Worm (Caenorhabditis elegans) whole organism, early embryonic: ENCODE data around the gene F59E12.3.

ENCODE experiments used
- B0310.2 ChIP-seq: sonication (generic microtip); optimal IDR thresholded peaks from 2 replicates; lab custom pipeline; 2016; ENCODE audit warnings: mild to moderate bottlenecking, missing genetic modification characterization, missing compliant biosample characterization
- F13C5.2 ChIP-seq: sonication (generic microtip); optimal IDR thresholded peaks from 2 replicates; lab custom pipeline; 2017; ENCODE audit warnings: mild to moderate bottlenecking, missing genetic modification characterization, inconsistent platforms, missing compliant biosample characterization
- aly-1 ChIP-seq: sonication (generic microtip); optimal IDR thresholded peaks from 2 replicates; lab custom pipeline; 2016; ENCODE audit warnings: missing genetic modification characterization, missing compliant biosample characterization
- ama-1 ChIP-seq: fragments of 150-350 bp; optimal IDR thresholded peaks from 2 replicates; lab custom pipeline; 2014
- ceh-13 ChIP-seq: fragments of 200-800 bp; sonication (Bioruptor generic); optimal IDR thresholded peaks from 2 replicates; lab custom pipeline; 2018; ENCODE audit warnings: mild to moderate bottlenecking, missing genetic modification characterization, missing compliant biosample characterization
- ceh-36 ChIP-seq: sonication (generic microtip); optimal IDR thresholded peaks from 2 replicates; lab custom pipeline; 2016; ENCODE audit warnings: missing genetic modification characterization, inconsistent platforms, missing compliant biosample characterization
- ets-7 ChIP-seq: sonication (generic microtip); optimal IDR thresholded peaks from 2 replicates; lab custom pipeline; 2016; ENCODE audit warnings: missing genotype, missing genetic modification characterization, missing compliant biosample characterization
- flt-1 ChIP-seq: fragments of 200-800 bp; sonication (Bioruptor generic); IDR thresholded peaks from 2 replicates; pipeline ENCODE4 v1.3.6; 2022; ENCODE audit warnings: missing genetic modification characterization, missing compliant biosample characterization
- hmbx-1 ChIP-seq: sonication (generic microtip); optimal IDR thresholded peaks from 2 replicates; lab custom pipeline; 2016; ENCODE audit warnings: mild to moderate bottlenecking, missing genetic modification characterization, missing compliant biosample characterization
- hmg-4 ChIP-seq: fragments of 200-800 bp; sonication (Bioruptor generic); optimal IDR thresholded peaks from 2 replicates; lab custom pipeline; 2018; ENCODE audit warnings: mild to moderate bottlenecking, missing genetic modification characterization, missing compliant biosample characterization
- hnd-1 ChIP-seq: sonication (generic microtip); optimal IDR thresholded peaks from 2 replicates; lab custom pipeline; 2016; ENCODE audit warnings: missing genetic modification characterization, missing compliant biosample characterization
- pes-1 ChIP-seq: fragments of 200-800 bp; sonication (Bioruptor generic); IDR thresholded peaks from 2 replicates; pipeline ENCODE4 v1.3.6; 2022; ENCODE audit warnings: missing genetic modification reagents, missing genetic modification characterization, missing compliant biosample characterization
- scrt-1 ChIP-seq: fragments of 200-800 bp; sonication (Bioruptor generic); IDR thresholded peaks from 2 replicates; pipeline ENCODE4 v1.3.6; 2022; ENCODE audit warnings: missing genetic modification characterization, missing compliant biosample characterization
- sea-1 ChIP-seq: fragments of 200-800 bp; sonication (Bioruptor generic); conservative IDR thresholded peaks from 2 replicates; pipeline ENCODE4 v1.3.6; 2022; ENCODE audit warnings: missing genetic modification characterization, missing compliant biosample characterization
- tbx-11 ChIP-seq: fragments of 200-800 bp; sonication (Bioruptor generic); IDR thresholded peaks from 2 replicates; pipeline ENCODE4 v1.3.6; 2022; ENCODE audit warnings: missing genetic modification characterization, missing compliant biosample characterization
- tbx-37 ChIP-seq: fragments of 200-800 bp; sonication (Bioruptor generic); conservative IDR thresholded peaks from 2 replicates; pipeline ENCODE4 v1.3.6; 2022; ENCODE audit warnings: missing genetic modification reagents, missing genetic modification characterization, missing compliant biosample characterization
- tra-4 ChIP-seq: sonication (generic microtip); optimal IDR thresholded peaks from 2 replicates; lab custom pipeline; 2017; ENCODE audit warnings: missing genetic modification characterization, missing compliant biosample characterization

Gene F59E12.3

DNA sequence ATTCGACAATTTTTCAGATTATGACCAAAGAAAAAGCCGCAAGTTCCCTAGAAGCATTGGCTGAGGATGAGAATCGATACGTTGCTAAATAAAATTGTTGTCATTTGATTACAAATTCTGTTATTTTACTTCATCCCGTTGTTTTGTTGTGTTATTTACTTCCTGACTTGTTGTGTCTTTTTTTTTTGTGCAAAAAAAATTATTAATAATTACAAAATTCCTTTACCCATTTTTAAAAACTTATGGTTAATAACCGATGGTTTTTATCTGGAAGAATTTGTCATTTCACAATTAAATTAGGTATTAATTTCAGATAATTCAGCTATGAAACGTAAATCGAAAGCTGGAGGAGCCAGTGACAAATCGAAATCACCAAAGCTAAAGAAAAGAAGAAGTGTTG lies 41.9 kb upstream of the F59E12.3 start, which contains the start of gene C17G10.1:
C17G10.1 (plus strand) TSS at position 301 of the 400 bp plus-strand sequence.
- TF ChIP-seq aly-1 (tag; lab: Kevin White, UChicago) (no peak), flt-1 (no peak), F13C5.2 (tag; lab: Kevin White, UChicago) (no peak), ceh-36 (no peak), tbx-11 (GFP tag; lab: Robert Waterston, UW) (no peak), sea-1 (GFP tag; lab: Robert Waterston, UW) (no peak), pes-1 (no peak), hnd-1 (no peak), scrt-1 (GFP tag; lab: Robert Waterston, UW) (no peak)

DNA sequence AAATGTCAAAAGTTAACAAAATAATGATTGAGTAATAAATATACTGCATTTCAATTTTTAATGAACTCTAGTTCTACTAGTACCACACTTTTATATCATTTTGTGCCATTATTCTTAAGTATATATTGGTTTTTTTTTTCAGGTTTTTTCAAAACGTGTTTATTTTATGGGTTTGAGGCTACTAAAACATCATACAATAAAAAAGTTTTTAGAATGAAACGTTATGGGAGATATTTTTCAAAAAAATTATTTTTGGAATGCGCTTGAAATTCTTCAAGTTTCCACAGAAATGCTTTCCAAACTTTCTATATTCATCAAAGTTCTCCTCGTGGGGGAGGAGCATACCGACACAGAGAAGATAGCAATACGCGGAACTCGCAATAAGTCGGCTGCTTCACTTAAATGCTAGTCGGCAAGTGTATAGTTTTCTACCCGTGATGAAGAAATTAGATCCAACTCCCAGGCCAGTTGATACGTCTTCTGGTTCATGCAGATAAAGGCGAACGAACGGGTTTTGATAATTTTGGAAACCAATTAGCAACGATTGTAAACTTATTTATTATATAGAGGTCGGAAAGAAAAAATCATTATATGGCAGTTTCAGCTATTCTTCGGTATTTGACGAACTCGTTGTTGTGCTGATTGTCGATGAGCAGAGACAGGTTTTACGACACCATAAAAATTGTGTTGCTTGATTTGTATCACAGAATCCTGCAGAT lies 38.7 kb upstream of the F59E12.3 start, which contains the start of gene C17G10.10:
C17G10.10 (minus strand) TSS at position 51 of the 719 bp plus-strand sequence.
- TF ChIP-seq sea-1 (GFP tag; lab: Robert Waterston, UW) (0 out of 2 replicates have a peak, but pooled peaks have one; percentile 38), hmg-4 (GFP tag; lab: Kevin White, UChicago) (no peak)

DNA sequence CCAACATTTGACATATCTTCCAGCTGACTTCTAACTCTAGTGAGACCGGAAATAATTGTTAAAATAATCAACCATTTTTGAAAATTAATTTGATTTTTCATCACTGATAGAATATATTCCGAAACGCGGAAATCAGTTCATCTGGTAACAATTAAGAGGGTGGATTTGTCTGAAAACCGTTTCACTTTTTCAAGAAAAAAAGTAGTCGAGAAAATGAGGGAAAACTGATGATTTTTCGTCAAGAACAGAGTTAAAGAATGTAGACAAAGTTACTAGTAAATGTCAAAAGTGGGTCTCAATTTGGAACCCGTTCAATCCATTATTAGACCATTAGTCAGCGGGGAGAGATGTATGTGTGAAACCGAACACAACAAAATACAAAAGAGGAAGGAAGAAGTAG lies 35.0 kb upstream of the F59E12.3 start, which contains the start of gene C17G10.6:
C17G10.6 (minus strand) TSS at position 101 of the 400 bp plus-strand sequence.
- no peak for TF ChIP-seq flt-1
- no peak for TF ChIP-seq tbx-37 (GFP tag; lab: Robert Waterston, UW)
- TF ChIP-seq B0310.2 (tag; lab: Kevin White, UChicago): no peak
- TF ChIP-seq scrt-1 (GFP tag; lab: Robert Waterston, UW): no peak
- TF ChIP-seq tbx-11 (GFP tag; lab: Robert Waterston, UW): no peak
- no peak for TF ChIP-seq ceh-13 (GFP tag; lab: Kevin White, UChicago)
- TF ChIP-seq hmg-4 (GFP tag; lab: Kevin White, UChicago): no peak
- TF ChIP-seq ama-1: no peak
- no peak for TF ChIP-seq hmbx-1 (tag; lab: Kevin White, UChicago)
- TF ChIP-seq pes-1: no peak
- no peak for TF ChIP-seq F13C5.2 (tag; lab: Kevin White, UChicago)
- no peak for TF ChIP-seq hnd-1
- no peak for TF ChIP-seq ceh-36
- TF ChIP-seq tra-4: no peak
- no peak for TF ChIP-seq sea-1 (GFP tag; lab: Robert Waterston, UW)
- no peak for TF ChIP-seq aly-1 (tag; lab: Kevin White, UChicago)
- TF ChIP-seq ets-7 (tag; lab: Kevin White, UChicago): no peak

DNA sequence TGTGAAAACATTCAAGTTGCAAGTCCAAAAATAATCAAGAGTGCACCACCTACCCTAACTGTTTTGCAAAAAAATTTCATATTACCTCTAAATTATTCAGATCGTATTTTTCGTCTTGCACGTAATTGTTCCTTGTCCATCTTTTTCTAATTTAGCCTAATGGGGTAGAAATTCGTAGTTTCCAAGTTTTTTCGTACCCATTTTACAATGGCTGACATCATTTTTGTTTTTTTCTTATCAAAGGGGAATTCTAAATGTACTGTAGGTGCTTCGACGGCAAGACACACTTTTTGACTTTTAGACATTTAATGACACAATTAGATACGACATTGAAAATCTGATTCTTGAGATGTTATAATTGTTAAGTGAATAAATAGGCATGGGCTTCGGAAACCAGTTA lies 33.7 kb upstream of the F59E12.3 start:
- TF ChIP-seq pes-1 (no peak), tbx-11 (GFP tag; lab: Robert Waterston, UW) (no peak), hmbx-1 (tag; lab: Kevin White, UChicago) (no peak), aly-1 (tag; lab: Kevin White, UChicago) (no peak), scrt-1 (GFP tag; lab: Robert Waterston, UW) (no peak), tbx-37 (GFP tag; lab: Robert Waterston, UW) (no peak), ceh-13 (GFP tag; lab: Kevin White, UChicago) (no peak), ama-1 (no peak)

DNA sequence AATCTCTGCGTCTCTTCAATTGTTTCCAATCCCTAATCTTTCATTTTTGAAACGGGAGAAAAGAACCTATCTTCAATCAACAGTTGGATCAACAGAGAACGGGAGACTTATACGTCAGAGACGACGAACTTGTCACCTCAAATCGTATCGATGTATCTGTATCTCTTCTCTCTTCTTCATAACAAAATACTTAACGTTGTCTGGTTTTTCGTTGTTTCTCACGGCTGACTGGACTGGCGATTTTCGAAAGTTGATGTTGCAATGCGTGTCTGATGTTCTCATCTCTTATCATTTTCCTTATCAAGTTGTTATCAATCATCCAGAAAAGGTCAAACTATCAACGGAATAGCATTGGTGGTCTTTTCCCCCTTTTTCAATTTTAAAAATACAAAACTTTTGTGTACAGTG lies 32.6 kb upstream of the F59E12.3 start:
- no peak for TF ChIP-seq ceh-13 (GFP tag; lab: Kevin White, UChicago)
- no peak for TF ChIP-seq pes-1
- TF ChIP-seq B0310.2 (tag; lab: Kevin White, UChicago): no peak
- no peak for TF ChIP-seq scrt-1 (GFP tag; lab: Robert Waterston, UW)
- no peak for TF ChIP-seq hmbx-1 (tag; lab: Kevin White, UChicago)
- no peak for TF ChIP-seq flt-1
- no peak for TF ChIP-seq ama-1
- TF ChIP-seq hnd-1: no peak
- no peak for TF ChIP-seq tbx-11 (GFP tag; lab: Robert Waterston, UW)
- TF ChIP-seq aly-1 (tag; lab: Kevin White, UChicago): no peak
- TF ChIP-seq sea-1 (GFP tag; lab: Robert Waterston, UW): no peak
- TF ChIP-seq F13C5.2 (tag; lab: Kevin White, UChicago): no peak
- TF ChIP-seq hmg-4 (GFP tag; lab: Kevin White, UChicago): no peak
- TF ChIP-seq ceh-36: no peak

DNA sequence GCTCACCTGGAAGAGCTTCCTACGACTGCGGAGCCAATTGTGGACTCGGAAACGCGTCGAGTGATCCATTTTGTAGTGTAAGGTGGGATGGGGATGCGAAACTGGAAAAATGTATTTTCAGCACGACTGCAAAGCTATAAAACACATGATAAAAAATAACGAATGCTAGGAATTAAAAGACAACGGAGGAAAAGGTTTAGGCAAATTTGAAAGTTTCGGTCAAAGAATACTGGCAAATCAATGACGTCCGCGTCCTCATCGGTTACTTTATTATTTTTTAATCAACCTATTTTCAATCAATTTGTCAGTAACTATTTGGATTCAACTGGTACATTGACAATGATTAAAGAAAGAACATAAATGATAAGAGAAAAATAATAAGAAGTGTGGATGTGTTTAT lies 30.4 kb upstream of the F59E12.3 start, which contains the start of gene C17G10.7:
C17G10.7 (minus strand) TSS at position 101 of the 400 bp plus-strand sequence.
- TF ChIP-seq hmg-4 (GFP tag; lab: Kevin White, UChicago): no peak
- no peak for TF ChIP-seq tbx-37 (GFP tag; lab: Robert Waterston, UW)
- no peak for TF ChIP-seq hnd-1
- no peak for TF ChIP-seq ceh-36
- TF ChIP-seq scrt-1 (GFP tag; lab: Robert Waterston, UW): no peak

DNA sequence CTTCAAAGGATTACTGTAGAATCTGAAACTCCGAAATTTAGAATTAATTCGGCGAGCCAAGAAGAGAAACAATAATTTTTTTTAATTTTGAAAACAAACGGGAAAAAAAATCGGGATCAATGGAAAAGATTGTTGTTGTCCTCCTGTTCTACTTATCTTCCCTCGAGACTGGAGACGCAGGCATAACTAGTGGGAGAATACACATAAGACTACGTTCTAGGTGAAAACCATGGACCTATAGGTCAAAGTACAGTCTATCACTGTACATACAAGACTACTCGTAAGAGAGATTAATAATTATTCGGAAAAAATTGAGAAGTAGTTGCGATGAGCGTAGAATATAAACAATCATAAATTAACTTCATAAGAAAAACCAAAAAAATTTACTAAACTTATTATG lies 18.9 kb upstream of the F59E12.3 start, which contains the start of gene dhs-6:
dhs-6 (minus strand) TSS at position 22 of the 400 bp plus-strand sequence.
- TF ChIP-seq hnd-1: no peak
- no peak for TF ChIP-seq ets-7 (tag; lab: Kevin White, UChicago)
- no peak for TF ChIP-seq pes-1
- no peak for TF ChIP-seq hmbx-1 (tag; lab: Kevin White, UChicago)
- no peak for TF ChIP-seq tbx-37 (GFP tag; lab: Robert Waterston, UW)
- no peak for TF ChIP-seq tbx-11 (GFP tag; lab: Robert Waterston, UW)
- no peak for TF ChIP-seq aly-1 (tag; lab: Kevin White, UChicago)
- no peak for TF ChIP-seq ama-1
- no peak for TF ChIP-seq hmg-4 (GFP tag; lab: Kevin White, UChicago)
- TF ChIP-seq sea-1 (GFP tag; lab: Robert Waterston, UW): no peak
- no peak for TF ChIP-seq scrt-1 (GFP tag; lab: Robert Waterston, UW)
- TF ChIP-seq tra-4: no peak
- TF ChIP-seq F13C5.2 (tag; lab: Kevin White, UChicago): no peak
- TF ChIP-seq B0310.2 (tag; lab: Kevin White, UChicago): no peak
